Fruit fly (Drosophila melanogaster): ENCODE measurements around the gene CG32755.

The CG32755 gene

dm6 chrX:5905086-5905400 lies 45.0 kb upstream of the CG32755 start (continued):
- TF ChIP-seq pfk (GFP tag; optimal IDR thresholded peaks at IDR 0.05): no peak
- no peak for TF ChIP-seq CG1024 (GFP tag; IDR thresholded peaks at IDR 0.05)
- no peak for TF ChIP-seq fd3F (GFP tag; optimal IDR thresholded peaks at IDR 0.05)
- no peak for TF ChIP-seq CoRest (tag; optimal IDR thresholded peaks at IDR 0.05)
- no peak for TF ChIP-seq CG5245 (GFP tag; optimal IDR thresholded peaks at IDR 0.05)
- no peak for TF ChIP-seq kni (GFP tag; optimal IDR thresholded peaks at IDR 0.05)
- TF ChIP-seq bsh (GFP tag; optimal IDR thresholded peaks at IDR 0.05): peak in 1 of 2 experiments; percentile 31
- TF ChIP-seq CG31388 (GFP tag; optimal IDR thresholded peaks at IDR 0.05): no peak
- no peak for TF ChIP-seq jigr1 (GFP tag; IDR thresholded peaks at IDR 0.05)
- TF ChIP-seq Lpt (GFP tag; optimal IDR thresholded peaks at IDR 0.05): no peak
- TF ChIP-seq CG18619 (GFP tag; optimal IDR thresholded peaks at IDR 0.05): no peak
- no peak for TF ChIP-seq nerfin-1 (tag; optimal IDR thresholded peaks at IDR 0.05)
- TF ChIP-seq HLH3B (GFP tag; IDR thresholded peaks at IDR 0.05): no peak
- no peak for TF ChIP-seq lov (optimal IDR thresholded peaks at IDR 0.05)
- TF ChIP-seq lov (GFP tag; IDR thresholded peaks at IDR 0.05): no peak
- peak; percentile 9 for TF ChIP-seq CG4424 (GFP tag; optimal IDR thresholded peaks at IDR 0.05)
- TF ChIP-seq CG17186 (GFP tag; optimal IDR thresholded peaks at IDR 0.05): no peak
- TF ChIP-seq ac (GFP tag; optimal IDR thresholded peaks at IDR 0.05): no peak
- TF ChIP-seq vnd (GFP tag; IDR thresholded peaks at IDR 0.05; ENCODE audit: partially characterized antibody): no peak
- no peak for TF ChIP-seq CG4360 (GFP tag; IDR thresholded peaks at IDR 0.05)
- TF ChIP-seq Camta (GFP tag; optimal IDR thresholded peaks at IDR 0.05): no peak
- TF ChIP-seq CG15514 (GFP tag; optimal IDR thresholded peaks at IDR 0.05): no peak
- no peak for TF ChIP-seq salm (tag; optimal IDR thresholded peaks at IDR 0.05)
- no peak for TF ChIP-seq Dip2 (GFP tag; IDR thresholded peaks at IDR 0.05)
- no peak for TF ChIP-seq Doc2 (GFP tag; IDR thresholded peaks at IDR 0.05)
- peak; percentile 30 for TF ChIP-seq CG1832 (GFP tag; optimal IDR thresholded peaks at IDR 0.05)
- 0 out of 2 replicates have a peak, but pooled peaks have one; percentile 13 for TF ChIP-seq CG5953 (GFP tag; IDR thresholded peaks at IDR 0.05)
- no peak for TF ChIP-seq CG34376 (GFP tag; optimal IDR thresholded peaks at IDR 0.05)
- no peak for TF ChIP-seq CG1233 (GFP tag; optimal IDR thresholded peaks at IDR 0.05)
- no peak for TF ChIP-seq trem (tag; optimal IDR thresholded peaks at IDR 0.05)
- TF ChIP-seq CG2712 (tag; optimal IDR thresholded peaks at IDR 0.05): peak; percentile 21
- no peak for TF ChIP-seq abd-A (tag; optimal IDR thresholded peaks at IDR 0.05)
- no peak for TF ChIP-seq Mrtf (GFP tag; IDR thresholded peaks at IDR 0.05)
- no peak for TF ChIP-seq CG15011 (GFP tag; optimal IDR thresholded peaks at IDR 0.05)
- no peak for TF ChIP-seq fd64A (GFP tag; optimal IDR thresholded peaks at IDR 0.05)
- TF ChIP-seq CG17912 (GFP tag; optimal IDR thresholded peaks at IDR 0.05): no peak
- peak; percentile 10 for TF ChIP-seq CG6254 (GFP tag; optimal IDR thresholded peaks at IDR 0.05)
- no peak for TF ChIP-seq Nf-YB (GFP tag; optimal IDR thresholded peaks at IDR 0.05)
- no peak for TF ChIP-seq Dek (tag; optimal IDR thresholded peaks at IDR 0.05)
- TF ChIP-seq bigmax (GFP tag; optimal IDR thresholded peaks at IDR 0.05): no peak
- no peak for TF ChIP-seq bcd (GFP tag; optimal IDR thresholded peaks at IDR 0.05)
- TF ChIP-seq Blimp-1 (GFP tag; optimal IDR thresholded peaks at IDR 0.05): peak; percentile 3

- no peak for TF ChIP-seq gro (GFP tag; optimal IDR thresholded peaks at IDR 0.05)
- TF ChIP-seq CG30431 (GFP tag; optimal IDR thresholded peaks at IDR 0.05): no peak
- TF ChIP-seq MTF-1 (GFP tag; optimal IDR thresholded peaks at IDR 0.05; ENCODE audit: borderline replicate concordance): no peak
- TF ChIP-seq sna (GFP tag; IDR thresholded peaks at IDR 0.05; ENCODE audit: partially characterized antibody): no peak
- TF ChIP-seq CG11456 (GFP tag; IDR thresholded peaks at IDR 0.05): no peak
- TF ChIP-seq CG13894 (tag; optimal IDR thresholded peaks at IDR 0.05): no peak
- TF ChIP-seq Spps (tag; optimal IDR thresholded peaks at IDR 0.05): no peak
- TF ChIP-seq CG9215 (GFP tag; IDR thresholded peaks at IDR 0.05): no peak
- TF ChIP-seq tgo (GFP tag; IDR thresholded peaks at IDR 0.05): no peak
- no peak for TF ChIP-seq Dek (tag; optimal IDR thresholded peaks at IDR 0.05)
- TF ChIP-seq CG14710 (tag; optimal IDR thresholded peaks at IDR 0.05): no peak
- TF ChIP-seq Lim3 (GFP tag; IDR thresholded peaks at IDR 0.05): no peak
- no peak for TF ChIP-seq HmgD (GFP tag; optimal IDR thresholded peaks at IDR 0.05)
- TF ChIP-seq Hr39 (optimal IDR thresholded peaks at IDR 0.05): no peak
Observed at dm6 chrX:5905446-5905845, 44.6 kb upstream of the CG32755 start, which contains the start of gene CG4020. CG4020 (plus strand) TSS chrX:5905746.

Data from whole organism, embryonic.